Worm (Caenorhabditis elegans): ENCODE results near the gene srh-99.

srh-99 gene

DNA sequence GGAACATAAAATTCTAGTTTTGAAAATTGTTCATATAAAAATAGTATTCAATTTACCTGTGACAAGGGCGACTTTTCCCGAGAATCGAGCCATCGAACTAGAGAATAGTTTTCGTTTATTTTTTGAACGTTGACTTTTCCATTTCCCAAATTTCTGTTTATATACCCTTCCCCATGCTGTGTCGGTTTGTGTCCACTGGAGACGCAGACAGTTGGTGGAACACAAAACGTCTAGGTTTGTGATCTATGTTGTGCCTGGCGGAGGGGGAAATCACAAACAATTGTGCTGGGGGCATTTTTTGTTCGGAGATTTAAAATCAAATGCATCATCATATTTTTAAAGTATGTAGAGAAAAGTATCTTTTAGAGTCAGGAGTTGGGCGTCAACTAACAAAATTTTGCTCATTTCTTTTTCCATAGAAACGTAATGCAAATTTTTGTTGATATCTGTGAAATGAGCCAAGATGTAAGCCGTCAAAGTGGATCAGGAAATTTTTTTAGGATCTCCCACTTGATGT, 27.4 kb upstream of the srh-99 start, which contains the start of gene nta-1:
Gene nta-1 (minus strand): TSS at position 131 of the 517 bp plus-strand sequence.
- TF ChIP-seq unc-62 (GFP tag; optimal IDR thresholded peaks at IDR 0.05 in 1 of 2) (peak in 1 of 2 experiments; percentile 97), unc-62 (tag; optimal IDR thresholded peaks at IDR 0.05) (no peak), daf-8 (GFP tag; IDR thresholded peaks at IDR 0.05) (no peak), daf-16 (GFP tag; optimal IDR thresholded peaks at IDR 0.05) (no peak), daf-16 (tag; optimal IDR thresholded peaks at IDR 0.05) (peak; percentile 64), duxl-1 (tag; optimal IDR thresholded peaks at IDR 0.05; ENCODE audit: poor library complexity) (peak; percentile 76), tag-97 (GFP tag; IDR thresholded peaks at IDR 0.05) (no peak), zfp-3 (GFP tag; conservative IDR thresholded peaks at IDR 0.05) (no peak), nhr-77 (tag; optimal IDR thresholded peaks at IDR 0.05) (peak; percentile 13), dmd-6 (GFP tag; IDR thresholded peaks at IDR 0.05) (peak; percentile 58), cey-2 (tag; optimal IDR thresholded peaks at IDR 0.05; ENCODE audit: borderline replicate concordance, insufficient read depth) (no peak), hmg-1.1 (GFP tag; IDR thresholded peaks at IDR 0.05) (0 out of 2 replicates have a peak, but pooled peaks have one; percentile 36), pqm-1 (tag; optimal IDR thresholded peaks at IDR 0.05) (peak; percentile 50), nhr-28 (tag; optimal IDR thresholded peaks at IDR 0.05) (peak; percentile 91), nhr-102 (tag; optimal IDR thresholded peaks at IDR 0.05) (peak; percentile 74), mdl-1 (tag; optimal IDR thresholded peaks at IDR 0.05) (peak in 1 of 2 experiments; percentile 22), hlh-11 (tag; optimal IDR thresholded peaks at IDR 0.05) (peak; percentile 51)

DNA sequence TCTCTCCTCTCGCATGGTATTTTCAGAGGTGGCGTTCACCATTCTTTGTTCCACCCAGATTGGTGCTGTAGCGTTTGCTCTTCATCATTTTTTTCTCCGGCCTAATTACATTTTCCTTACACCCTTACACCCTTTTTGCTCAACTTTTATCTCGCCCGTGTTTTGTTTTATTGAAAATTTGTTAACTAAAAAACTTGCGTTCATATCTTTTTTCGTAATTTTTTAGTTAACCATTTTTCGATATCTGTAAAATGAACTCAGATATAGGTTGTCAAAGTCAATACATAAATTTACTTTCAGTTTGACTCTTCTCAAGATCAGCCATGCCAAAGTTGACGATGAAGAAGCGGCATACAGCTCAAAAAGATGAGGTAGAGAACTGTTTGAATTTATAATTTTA, 25.2 kb upstream of the srh-99 start, which contains the start of gene F12E12.1:
Gene F12E12.1 (plus strand): TSS at position 301 of the 400 bp plus-strand sequence.
- TF ChIP-seq F44E2.7 (GFP tag; IDR thresholded peaks at IDR 0.05), result no peak
- no peak for TF ChIP-seq hlh-11 (tag; optimal IDR thresholded peaks at IDR 0.05)
- TF ChIP-seq ces-1 (GFP tag; optimal IDR thresholded peaks at IDR 0.05), result no peak
- TF ChIP-seq dmd-8 (GFP tag; IDR thresholded peaks at IDR 0.05), result no peak

DNA sequence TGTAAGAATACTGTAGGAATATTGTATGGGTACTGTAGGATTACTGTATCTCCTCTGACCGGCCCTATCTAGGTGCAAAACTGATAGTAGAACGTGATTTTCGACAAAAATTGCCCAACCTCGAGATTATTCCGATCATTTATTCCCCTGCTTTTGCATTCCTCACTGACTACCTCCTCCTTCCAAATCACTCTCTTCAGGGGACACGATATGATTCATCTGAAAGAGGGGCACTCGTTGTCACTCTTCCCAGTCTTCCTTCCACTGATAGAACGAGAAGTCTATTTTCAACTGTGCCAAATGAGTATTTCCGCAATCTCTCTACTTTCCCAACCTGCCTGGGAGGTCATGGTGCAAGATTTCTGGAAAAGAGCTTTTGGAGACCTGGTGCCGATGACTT, 23.3 kb upstream of the srh-99 start, which contains the start of gene F12E12.2:
Gene F12E12.2 (plus strand): TSS at position 301 of the 400 bp plus-strand sequence.
- no peak for TF ChIP-seq ceh-32 (tag; optimal IDR thresholded peaks at IDR 0.05; ENCODE audit: poor library complexity)
- no peak for TF ChIP-seq nhr-42 (GFP tag; IDR thresholded peaks at IDR 0.05)
- TF ChIP-seq ceh-82 (tag; optimal IDR thresholded peaks at IDR 0.05), result no peak
- no peak for TF ChIP-seq gei-8 (GFP tag; optimal IDR thresholded peaks at IDR 0.05)
- no peak for TF ChIP-seq snpc-4 (tag; optimal IDR thresholded peaks at IDR 0.05)
- TF ChIP-seq lin-1 (GFP tag; IDR thresholded peaks at IDR 0.05), result no peak
- no peak for TF ChIP-seq hlh-30 (tag; optimal IDR thresholded peaks at IDR 0.05; ENCODE audit: insufficient read depth)
- TF ChIP-seq duxl-1 (tag; optimal IDR thresholded peaks at IDR 0.05; ENCODE audit: poor library complexity), result no peak
- TF ChIP-seq tag-97 (GFP tag; IDR thresholded peaks at IDR 0.05), result no peak
- no peak for TF ChIP-seq lin-15B (tag; optimal IDR thresholded peaks at IDR 0.05)
- TF ChIP-seq ztf-7 (tag; optimal IDR thresholded peaks at IDR 0.05), result no peak
- no peak for TF ChIP-seq unc-39 (tag; optimal IDR thresholded peaks at IDR 0.05)
- no peak for TF ChIP-seq nhr-41 (GFP tag; IDR thresholded peaks at IDR 0.05)
- TF ChIP-seq nhr-28 (tag; optimal IDR thresholded peaks at IDR 0.05), result no peak
- TF ChIP-seq ctbp-1 (GFP tag; IDR thresholded peaks at IDR 0.05), result no peak
- no peak for TF ChIP-seq daf-8 (GFP tag; IDR thresholded peaks at IDR 0.05)
- no peak for TF ChIP-seq lir-3 (tag; optimal IDR thresholded peaks at IDR 0.05)

DNA sequence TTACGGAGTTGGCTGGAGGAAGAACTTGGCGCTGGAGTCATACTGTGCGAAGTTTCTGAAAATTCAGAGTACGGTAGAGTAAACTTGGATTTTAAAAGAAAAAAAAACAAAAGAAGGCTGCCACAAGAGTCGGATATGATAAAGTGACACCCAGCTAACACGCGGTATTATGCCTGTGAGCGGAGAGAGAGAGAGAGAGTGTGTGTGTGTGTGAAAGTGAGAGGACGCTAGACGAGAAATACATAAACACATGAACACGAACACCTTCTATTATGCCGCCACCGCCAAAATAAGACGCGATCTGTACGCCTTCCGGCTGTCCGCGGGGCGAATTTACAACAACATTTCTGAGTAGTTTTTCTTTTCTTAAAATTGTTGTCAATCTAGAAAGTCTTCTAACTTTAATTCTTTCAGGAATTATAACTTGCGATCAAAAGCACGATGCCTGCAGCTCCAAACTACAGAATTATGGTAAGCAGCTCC, 20.6 kb upstream of the srh-99 start, which contains the start of gene F12E12.6:
Gene F12E12.6 (minus strand): TSS at position 51 of the 483 bp plus-strand sequence.
- TF ChIP-seq egl-43 (GFP tag; IDR thresholded peaks at IDR 0.05) (no peak), ama-1 (optimal IDR thresholded peaks at IDR 0.05) (no peak), nhr-42 (GFP tag; IDR thresholded peaks at IDR 0.05) (no peak), ces-1 (GFP tag; optimal IDR thresholded peaks at IDR 0.05) (no peak), nhr-76 (tag; optimal IDR thresholded peaks at IDR 0.05) (no peak), skn-1 (tag; optimal IDR thresholded peaks at IDR 0.05) (no peak), F26F4.8 (GFP tag; conservative IDR thresholded peaks at IDR 0.05) (no peak), daf-12 (tag; optimal IDR thresholded peaks at IDR 0.05) (no peak), zfp-2 (tag; optimal IDR thresholded peaks at IDR 0.05) (no peak), lin-38 (GFP tag; IDR thresholded peaks at IDR 0.05) (no peak), F49E8.2 (tag; optimal IDR thresholded peaks at IDR 0.05; ENCODE audit: borderline replicate concordance) (no peak), fkh-10 (GFP tag; optimal IDR thresholded peaks at IDR 0.05) (no peak), dmd-8 (GFP tag; IDR thresholded peaks at IDR 0.05) (no peak), Y75B8A.6 (GFP tag; IDR thresholded peaks at IDR 0.05) (no peak), madf-5 (GFP tag; IDR thresholded peaks at IDR 0.05) (no peak), duxl-1 (tag; optimal IDR thresholded peaks at IDR 0.05; ENCODE audit: poor library complexity) (no peak)
